Worm (Caenorhabditis elegans): ENCODE measurements around the gene F56A11.5.

DNA sequence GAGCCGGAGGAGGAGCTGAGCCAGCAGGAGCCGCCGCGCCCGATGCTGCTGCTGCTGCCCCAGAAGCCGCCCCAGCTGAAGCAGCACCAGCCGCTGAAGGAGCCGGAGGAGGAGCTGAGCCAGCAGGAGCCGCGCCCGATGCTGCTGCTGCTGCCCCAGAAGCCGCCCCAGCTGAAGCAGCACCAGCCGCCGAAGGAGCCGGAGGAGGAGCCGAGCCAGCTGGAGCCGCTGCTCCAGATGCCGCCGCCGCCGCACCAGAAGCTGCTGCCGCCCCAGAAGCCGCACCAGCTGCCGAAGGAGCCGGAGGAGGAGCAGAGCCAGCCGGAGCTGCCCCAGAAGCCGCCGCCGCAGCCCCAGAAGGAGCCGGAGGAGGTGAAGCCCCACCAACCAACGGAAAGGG lies 34.8 kb upstream of the F56A11.5 start:
- TF ChIP-seq ceh-83 (GFP tag; optimal IDR thresholded peaks at IDR 0.05) (no peak), mep-1 (tag; optimal IDR thresholded peaks at IDR 0.05) (no peak)
